Worm (Caenorhabditis elegans): ENCODE results near the gene chl-1.

DNA sequence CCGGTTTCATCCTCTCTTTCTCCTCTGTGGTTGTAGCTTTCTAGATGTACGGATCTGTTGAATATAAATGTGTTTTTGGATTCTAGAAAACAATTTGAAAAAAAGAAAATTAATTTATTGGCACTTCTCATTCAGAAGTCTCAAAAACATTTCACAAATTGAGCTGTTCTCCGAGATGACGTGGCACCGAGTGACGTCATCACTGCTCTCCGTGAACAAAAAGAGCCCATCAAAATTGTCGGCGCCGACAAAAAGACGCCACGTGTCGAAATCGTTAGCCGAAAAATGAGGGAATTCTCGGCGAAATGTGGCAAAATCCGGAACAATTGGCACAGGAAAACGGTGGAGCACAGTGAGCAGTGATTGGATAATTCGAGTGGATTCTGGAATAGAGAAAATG, 16.6 kb upstream of the chl-1 start:
- TF ChIP-seq unc-130 (GFP tag; optimal IDR thresholded peaks at IDR 0.05), result no peak
- TF ChIP-seq daf-12 (tag; optimal IDR thresholded peaks at IDR 0.05), result no peak
